Worm (Caenorhabditis elegans) whole organism, early embryonic: ENCODE data around the gene math-1.
"Not testable (repeated sequence)": the region's sequence is repeated elsewhere in the genome, so short reads cannot be mapped to it uniquely, and the experiment has no call there.

Experiments used
- B0310.2 ChIP-seq: sonication (generic microtip); optimal IDR thresholded peaks from 2 replicates; lab custom pipeline; 2016; ENCODE audit warnings: mild to moderate bottlenecking, missing genetic modification characterization, missing compliant biosample characterization
- F13C5.2 ChIP-seq: sonication (generic microtip); optimal IDR thresholded peaks from 2 replicates; lab custom pipeline; 2017; ENCODE audit warnings: mild to moderate bottlenecking, missing genetic modification characterization, inconsistent platforms, missing compliant biosample characterization
- aly-1 ChIP-seq: sonication (generic microtip); optimal IDR thresholded peaks from 2 replicates; lab custom pipeline; 2016; ENCODE audit warnings: missing genetic modification characterization, missing compliant biosample characterization
- ama-1 ChIP-seq: fragments of 150-350 bp; optimal IDR thresholded peaks from 2 replicates; lab custom pipeline; 2014
- ceh-13 ChIP-seq: fragments of 200-800 bp; sonication (Bioruptor generic); optimal IDR thresholded peaks from 2 replicates; lab custom pipeline; 2018; ENCODE audit warnings: mild to moderate bottlenecking, missing genetic modification characterization, missing compliant biosample characterization
- ceh-36 ChIP-seq: sonication (generic microtip); optimal IDR thresholded peaks from 2 replicates; lab custom pipeline; 2016; ENCODE audit warnings: missing genetic modification characterization, inconsistent platforms, missing compliant biosample characterization
- ets-7 ChIP-seq: sonication (generic microtip); optimal IDR thresholded peaks from 2 replicates; lab custom pipeline; 2016; ENCODE audit warnings: missing genotype, missing genetic modification characterization, missing compliant biosample characterization
- flt-1 ChIP-seq: fragments of 200-800 bp; sonication (Bioruptor generic); IDR thresholded peaks from 2 replicates; pipeline ENCODE4 v1.3.6; 2022; ENCODE audit warnings: missing genetic modification characterization, missing compliant biosample characterization
- hmbx-1 ChIP-seq: sonication (generic microtip); optimal IDR thresholded peaks from 2 replicates; lab custom pipeline; 2016; ENCODE audit warnings: mild to moderate bottlenecking, missing genetic modification characterization, missing compliant biosample characterization
- hmg-4 ChIP-seq: fragments of 200-800 bp; sonication (Bioruptor generic); optimal IDR thresholded peaks from 2 replicates; lab custom pipeline; 2018; ENCODE audit warnings: mild to moderate bottlenecking, missing genetic modification characterization, missing compliant biosample characterization
- hnd-1 ChIP-seq: sonication (generic microtip); optimal IDR thresholded peaks from 2 replicates; lab custom pipeline; 2016; ENCODE audit warnings: missing genetic modification characterization, missing compliant biosample characterization
- pes-1 ChIP-seq: fragments of 200-800 bp; sonication (Bioruptor generic); IDR thresholded peaks from 2 replicates; pipeline ENCODE4 v1.3.6; 2022; ENCODE audit warnings: missing genetic modification reagents, missing genetic modification characterization, missing compliant biosample characterization
- scrt-1 ChIP-seq: fragments of 200-800 bp; sonication (Bioruptor generic); IDR thresholded peaks from 2 replicates; pipeline ENCODE4 v1.3.6; 2022; ENCODE audit warnings: missing genetic modification characterization, missing compliant biosample characterization
- sea-1 ChIP-seq: fragments of 200-800 bp; sonication (Bioruptor generic); conservative IDR thresholded peaks from 2 replicates; pipeline ENCODE4 v1.3.6; 2022; ENCODE audit warnings: missing genetic modification characterization, missing compliant biosample characterization
- tbx-11 ChIP-seq: fragments of 200-800 bp; sonication (Bioruptor generic); IDR thresholded peaks from 2 replicates; pipeline ENCODE4 v1.3.6; 2022; ENCODE audit warnings: missing genetic modification characterization, missing compliant biosample characterization
- tbx-37 ChIP-seq: fragments of 200-800 bp; sonication (Bioruptor generic); conservative IDR thresholded peaks from 2 replicates; pipeline ENCODE4 v1.3.6; 2022; ENCODE audit warnings: missing genetic modification reagents, missing genetic modification characterization, missing compliant biosample characterization
- tra-4 ChIP-seq: sonication (generic microtip); optimal IDR thresholded peaks from 2 replicates; lab custom pipeline; 2017; ENCODE audit warnings: missing genetic modification characterization, missing compliant biosample characterization

Gene math-1

ce11 chrII:2063989-2064388 lies 17.5 kb upstream of the math-1 start, which contains the start of gene F07E5.13:
TSS of gene F07E5.13 (minus strand) at chrII:2064089.
- TF ChIP-seq tbx-37 (GFP tag; lab: Robert Waterston, UW) (no peak), ama-1 (lab: Kevin White, UChicago) (no peak), F13C5.2 (tag; lab: Kevin White, UChicago) (no peak), ceh-36 (no peak), flt-1 (GFP tag; lab: Robert Waterston, UW) (no peak), sea-1 (no peak), hmbx-1 (no peak), scrt-1 (GFP tag; lab: Robert Waterston, UW) (no peak), ceh-13 (no peak), tra-4 (no peak), aly-1 (tag; lab: Kevin White, UChicago) (no peak)

- TF ChIP-seq tbx-37 (GFP tag; lab: Robert Waterston, UW) (no peak), F13C5.2 (tag; lab: Kevin White, UChicago) (no peak), B0310.2 (tag; lab: Kevin White, UChicago) (no peak), tra-4 (no peak), flt-1 (GFP tag; lab: Robert Waterston, UW) (no peak), hnd-1 (no peak), ama-1 (lab: Kevin White, UChicago) (no peak), scrt-1 (GFP tag; lab: Robert Waterston, UW) (no peak), hmg-4 (GFP tag; lab: Kevin White, UChicago) (no peak), aly-1 (tag; lab: Kevin White, UChicago) (no peak)
Measured at ce11 chrII:2058985-2059384, 12.5 kb upstream of the math-1 start, which contains the start of gene F07E5.5. TSS of gene F07E5.5 (minus strand) at chrII:2059070.

DNA sequence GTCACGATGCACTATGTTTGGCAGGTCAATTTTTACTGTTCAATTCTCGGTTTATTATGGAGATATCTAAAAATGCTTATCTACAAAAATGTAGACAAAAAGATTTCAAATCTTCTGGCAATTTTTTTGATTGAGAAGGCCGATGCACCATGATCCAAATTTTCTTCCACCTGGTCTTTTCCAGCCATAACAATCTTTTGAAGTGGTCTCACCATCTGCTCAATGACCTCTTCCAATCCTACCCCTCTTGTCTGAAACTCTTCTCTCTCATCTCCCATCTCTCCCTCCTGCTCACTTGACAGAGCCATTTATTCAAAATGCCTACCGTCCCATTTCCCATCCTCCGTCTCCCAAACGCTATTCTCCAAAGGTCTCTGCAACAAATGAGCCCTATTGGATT lies 4.9 kb upstream of the math-1 start, which contains the start of gene fbxb-35:
fbxb-35 (plus strand) TSS at position 301 of the 400 bp plus-strand sequence.
- TF ChIP-seq pes-1 (GFP tag; lab: Robert Waterston, UW) (no peak), flt-1 (GFP tag; lab: Robert Waterston, UW) (no peak), hmg-4 (GFP tag; lab: Kevin White, UChicago) (no peak), tbx-11 (GFP tag; lab: Robert Waterston, UW) (no peak), ets-7 (tag; lab: Kevin White, UChicago) (no peak), ceh-36 (no peak), ceh-13 (no peak), sea-1 (no peak), B0310.2 (tag; lab: Kevin White, UChicago) (no peak), F13C5.2 (tag; lab: Kevin White, UChicago) (no peak), hmbx-1 (no peak), tra-4 (no peak), tbx-37 (GFP tag; lab: Robert Waterston, UW) (no peak), aly-1 (tag; lab: Kevin White, UChicago) (no peak), ama-1 (lab: Kevin White, UChicago) (no peak), hnd-1 (no peak), scrt-1 (GFP tag; lab: Robert Waterston, UW) (no peak)

DNA sequence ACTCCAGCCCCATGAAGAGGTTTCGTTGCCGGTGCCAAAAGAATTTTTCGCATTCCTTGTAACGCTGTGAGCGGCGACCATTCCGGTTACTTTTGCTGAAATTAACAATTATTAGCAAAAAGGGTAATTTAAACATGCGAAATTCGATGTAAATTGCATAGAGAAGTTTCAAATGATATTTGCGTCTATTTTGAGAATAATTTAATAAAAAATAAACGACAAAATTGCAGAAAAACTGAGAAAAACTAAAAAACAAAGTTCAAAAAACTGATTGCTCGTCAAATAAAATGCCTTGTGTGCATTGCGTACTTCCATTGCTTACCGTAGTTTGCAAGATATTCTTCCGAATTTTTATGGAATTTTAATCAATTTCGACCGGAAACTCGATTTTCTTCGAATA lies 951 bp downstream of the math-1 start, which contains the start of gene bath-24:
bath-24 (minus strand) TSS at position 101 of the 400 bp plus-strand sequence.
- TF ChIP-seq hnd-1: no peak
- TF ChIP-seq B0310.2 (tag; lab: Kevin White, UChicago): no peak
- TF ChIP-seq aly-1 (tag; lab: Kevin White, UChicago): no peak
- TF ChIP-seq tbx-37 (GFP tag; lab: Robert Waterston, UW): no peak

- no peak for TF ChIP-seq ets-7 (tag; lab: Kevin White, UChicago)
- no peak for TF ChIP-seq tbx-37 (GFP tag; lab: Robert Waterston, UW)
- no peak for TF ChIP-seq ceh-13
- TF ChIP-seq hmg-4 (GFP tag; lab: Kevin White, UChicago): no peak
- TF ChIP-seq B0310.2 (tag; lab: Kevin White, UChicago): no peak
- TF ChIP-seq tbx-11 (GFP tag; lab: Robert Waterston, UW): no peak
- no peak for TF ChIP-seq tra-4
- TF ChIP-seq pes-1 (GFP tag; lab: Robert Waterston, UW): no peak
- TF ChIP-seq scrt-1 (GFP tag; lab: Robert Waterston, UW): no peak
- no peak for TF ChIP-seq aly-1 (tag; lab: Kevin White, UChicago)
- no peak for TF ChIP-seq hmbx-1
- TF ChIP-seq hnd-1: no peak
- TF ChIP-seq ama-1 (lab: Kevin White, UChicago): no peak
- no peak for TF ChIP-seq ceh-36
- no peak for TF ChIP-seq flt-1 (GFP tag; lab: Robert Waterston, UW)
- no peak for TF ChIP-seq sea-1
- no peak for TF ChIP-seq F13C5.2 (tag; lab: Kevin White, UChicago)
Measured at ce11 chrII:2042447-2042846, 4.0 kb downstream of the math-1 start, which contains the start of gene bath-20. TSS of gene bath-20 (minus strand) at chrII:2042547.

ce11 chrII:2039288-2039687 lies 7.2 kb downstream of the math-1 start, which contains the start of gene bath-19:
TSS of gene bath-19 (minus strand) at chrII:2039388.
- TF ChIP-seq ceh-13: no peak
- TF ChIP-seq aly-1 (tag; lab: Kevin White, UChicago): no peak
- TF ChIP-seq ama-1 (lab: Kevin White, UChicago): no peak
- no peak for TF ChIP-seq pes-1 (GFP tag; lab: Robert Waterston, UW)
- TF ChIP-seq hmbx-1: no peak

ce11 chrII:2033286-2033685 lies 13.2 kb downstream of the math-1 start, which contains the start of gene F59H6.14:
TSS of gene F59H6.14 (plus strand) at chrII:2033586.
- TF ChIP-seq hmg-4 (GFP tag; lab: Kevin White, UChicago) (no peak), ceh-36 (no peak), B0310.2 (tag; lab: Kevin White, UChicago) (no peak), hnd-1 (no peak), tbx-37 (GFP tag; lab: Robert Waterston, UW) (no peak)

DNA sequence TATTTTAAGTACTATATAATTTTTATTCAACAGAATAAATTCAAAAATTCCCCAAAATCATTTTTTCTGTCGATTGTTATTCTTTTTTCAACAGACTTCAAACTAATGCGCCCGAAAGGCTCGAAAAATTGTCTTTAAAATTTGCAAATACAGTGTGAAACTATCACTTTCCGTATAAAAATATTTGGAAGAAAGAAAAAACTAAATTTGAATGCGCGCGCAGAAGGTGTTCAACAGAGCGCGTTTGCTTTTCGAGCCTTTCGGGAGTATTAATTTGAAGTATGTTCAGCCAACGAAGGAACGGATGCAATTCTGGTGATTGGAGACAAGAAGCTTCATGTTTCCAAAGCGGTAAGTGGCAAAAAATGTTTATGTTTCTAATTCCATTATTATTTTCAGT lies 14.2 kb downstream of the math-1 start, which contains the start of gene btb-4:
btb-4 (plus strand) TSS at position 35 of the 400 bp plus-strand sequence.
- TF ChIP-seq ama-1 (lab: Kevin White, UChicago); tra-4; sea-1: not testable (repeated sequence)
